Fruit fly (Drosophila melanogaster) whole organism, prepupa: ENCODE measurements around the gene mtTFB2.

Experiments used
- Blimp-1 ChIP-seq: fragments of 200-800 bp; sonication (Bioruptor generic); optimal IDR thresholded peaks from 3 replicates; lab custom pipeline; 2017; ENCODE audit warnings: missing biosample characterization, missing genetic modification characterization, mild to moderate bottlenecking, moderate library complexity, missing genetic modification reagents
- CG11294 ChIP-seq: fragments of 200-800 bp; sonication (Bioruptor generic); IDR thresholded peaks from 2 replicates; pipeline ENCODE4 v1.3.6; 2022; ENCODE audit warnings: missing biosample characterization, missing genetic modification characterization
- CG11762 ChIP-seq: fragments of 200-800 bp; sonication (Bioruptor generic); optimal IDR thresholded peaks from 3 replicates; lab custom pipeline; 2016; ENCODE audit warnings: missing biosample characterization, missing genetic modification characterization; ENCODE audit not compliant: insufficient read depth
- CG11902 ChIP-seq: fragments of 200-800 bp; sonication (Bioruptor generic); optimal IDR thresholded peaks from 3 replicates; lab custom pipeline; 2016; ENCODE audit warnings: missing biosample characterization, missing genetic modification characterization
- CG15336 ChIP-seq: fragments of 200-800 bp; sonication (Bioruptor generic); IDR thresholded peaks from 2 replicates; pipeline ENCODE4 v1.3.6; 2022; ENCODE audit warnings: missing biosample characterization, missing genetic modification characterization
- CG1621 ChIP-seq: fragments of 200-800 bp; sonication (Bioruptor generic); optimal IDR thresholded peaks from 3 replicates; lab custom pipeline; 2018; ENCODE audit warnings: missing biosample characterization, mild to moderate bottlenecking, missing genetic modification characterization
- CG3032 ChIP-seq: fragments of 200-800 bp; optimal IDR thresholded peaks from 2 replicates; lab custom pipeline; 2019; ENCODE audit warnings: missing biosample characterization, mild to moderate bottlenecking, missing genetic modification characterization, moderate library complexity
- CG34406 ChIP-seq: fragments of 200-800 bp; sonication (Bioruptor generic); optimal IDR thresholded peaks from 3 replicates; lab custom pipeline; 2016; ENCODE audit warnings: missing biosample characterization, missing genetic modification characterization
- CG6808 ChIP-seq: fragments of 200-800 bp; sonication (Bioruptor generic); optimal IDR thresholded peaks from 3 replicates; lab custom pipeline; 2017; ENCODE audit warnings: missing biosample characterization, missing genetic modification characterization, mild to moderate bottlenecking, moderate library complexity, missing genetic modification reagents
- CG8319 ChIP-seq: fragments of 200-800 bp; sonication (Bioruptor generic); optimal IDR thresholded peaks from 3 replicates; lab custom pipeline; 2016; ENCODE audit warnings: missing biosample characterization, missing genetic modification characterization
- CG8632 ChIP-seq: fragments of 200-800 bp; sonication (Bioruptor generic); optimal IDR thresholded peaks from 3 replicates; lab custom pipeline; 2016; ENCODE audit warnings: missing biosample characterization, missing genetic modification characterization
- Eip78C ChIP-seq: fragments of 200-800 bp; sonication (Bioruptor generic); peaks from one replicate; lab custom pipeline; 2016; ENCODE audit warnings: missing biosample characterization, missing genetic modification characterization
- Eip93F ChIP-seq: fragments of 200-800 bp; sonication (Bioruptor generic); optimal IDR thresholded peaks from 2 replicates; lab custom pipeline; 2016; ENCODE audit warnings: missing biosample characterization, mild to moderate bottlenecking, missing genetic modification characterization
- Ets96B ChIP-seq: fragments of 200-800 bp; optimal IDR thresholded peaks from 2 replicates; lab custom pipeline; 2019; ENCODE audit warnings: missing biosample characterization, mild to moderate bottlenecking, missing genetic modification characterization, moderate library complexity
- Smox ChIP-seq: fragments of 200-800 bp; sonication (Bioruptor generic); optimal IDR thresholded peaks from 3 replicates; lab custom pipeline; 2016; ENCODE audit warnings: missing biosample characterization, missing genetic modification characterization
- Sox102F ChIP-seq: fragments of 200-800 bp; sonication (Bioruptor generic); optimal IDR thresholded peaks from 2 replicates; lab custom pipeline; 2016; ENCODE audit warnings: missing biosample characterization, mild to moderate bottlenecking, missing genetic modification characterization
- Sox15 ChIP-seq: fragments of 200-800 bp; sonication (Bioruptor generic); optimal IDR thresholded peaks from 3 replicates; lab custom pipeline; 2016; ENCODE audit warnings: missing biosample characterization, missing genetic modification characterization
- achi ChIP-seq: fragments of 200-800 bp; sonication (Bioruptor generic); optimal IDR thresholded peaks from 3 replicates; lab custom pipeline; 2016; ENCODE audit warnings: missing biosample characterization, missing genetic modification characterization
- dac ChIP-seq: fragments of 200-800 bp; sonication (Bioruptor generic); optimal IDR thresholded peaks from 2 replicates; lab custom pipeline; 2017; ENCODE audit warnings: missing biosample characterization, mild to moderate bottlenecking, missing genetic modification characterization
- dsx ChIP-seq: fragments of 200-800 bp; optimal IDR thresholded peaks from 3 replicates; lab custom pipeline; 2019; ENCODE audit warnings: missing biosample characterization, mild to moderate bottlenecking, missing genetic modification characterization, moderate library complexity; ENCODE audit not compliant: poor library complexity, severe bottlenecking
- fd59A ChIP-seq: fragments of 200-800 bp; sonication (Bioruptor generic); optimal IDR thresholded peaks from 2 replicates; lab custom pipeline; 2017; ENCODE audit warnings: missing biosample characterization, mild to moderate bottlenecking, missing genetic modification characterization, missing genetic modification reagents
- fd85E ChIP-seq: fragments of 200-800 bp; sonication (Bioruptor generic); optimal IDR thresholded peaks from 3 replicates; lab custom pipeline; 2016; ENCODE audit warnings: missing biosample characterization, missing genetic modification characterization
- fkh ChIP-seq: fragments of 200-800 bp; sonication (Bioruptor generic); optimal IDR thresholded peaks from 3 replicates; lab custom pipeline; 2017; ENCODE audit warnings: missing biosample characterization, mild to moderate bottlenecking, missing genetic modification characterization, moderate library complexity
- lz ChIP-seq: fragments of 200-800 bp; sonication (Bioruptor generic); optimal IDR thresholded peaks from 3 replicates; lab custom pipeline; 2016; ENCODE audit warnings: missing biosample characterization, missing genetic modification characterization
- net ChIP-seq: fragments of 200-800 bp; sonication (Bioruptor generic); optimal IDR thresholded peaks from 3 replicates; lab custom pipeline; 2016; ENCODE audit warnings: missing biosample characterization, missing genetic modification characterization
- pdm3 ChIP-seq: fragments of 200-800 bp; sonication (Bioruptor generic); optimal IDR thresholded peaks from 3 replicates; lab custom pipeline; 2016; ENCODE audit warnings: missing biosample characterization, missing genetic modification characterization
- salr ChIP-seq, 2 experiments: fragments of 200-800 bp; sonication (Bioruptor generic); optimal IDR thresholded peaks; 3 replicates each; lab custom pipeline; 2016 to 2018; ENCODE audit warnings: missing biosample characterization in 2 of 2, missing genetic modification characterization in 2 of 2, mild to moderate bottlenecking in 1 of 2
- ss ChIP-seq, 2 experiments: fragments of 200-800 bp; sonication (Bioruptor generic); optimal IDR thresholded peaks; 2 replicates in 1 of 2; 3 replicates in 1 of 2; lab custom pipeline; 2017 to 2018; ENCODE audit warnings: mild to moderate bottlenecking in 2 of 2, missing biosample characterization in 2 of 2, missing genetic modification characterization in 2 of 2, moderate library complexity in 1 of 2
- svp ChIP-seq: fragments of 200-800 bp; sonication (Bioruptor generic); peaks from one replicate; lab custom pipeline; 2016; ENCODE audit warnings: missing biosample characterization, missing genetic modification characterization
- topi ChIP-seq: fragments of 200-800 bp; sonication (Bioruptor generic); optimal IDR thresholded peaks from 3 replicates; lab custom pipeline; 2016; ENCODE audit warnings: missing biosample characterization, missing genetic modification characterization
- vri ChIP-seq: fragments of 200-800 bp; sonication (Bioruptor generic); optimal IDR thresholded peaks from 3 replicates; lab custom pipeline; 2016; ENCODE audit warnings: missing biosample characterization, mild to moderate bottlenecking, missing genetic modification characterization

Gene mtTFB2

DNA sequence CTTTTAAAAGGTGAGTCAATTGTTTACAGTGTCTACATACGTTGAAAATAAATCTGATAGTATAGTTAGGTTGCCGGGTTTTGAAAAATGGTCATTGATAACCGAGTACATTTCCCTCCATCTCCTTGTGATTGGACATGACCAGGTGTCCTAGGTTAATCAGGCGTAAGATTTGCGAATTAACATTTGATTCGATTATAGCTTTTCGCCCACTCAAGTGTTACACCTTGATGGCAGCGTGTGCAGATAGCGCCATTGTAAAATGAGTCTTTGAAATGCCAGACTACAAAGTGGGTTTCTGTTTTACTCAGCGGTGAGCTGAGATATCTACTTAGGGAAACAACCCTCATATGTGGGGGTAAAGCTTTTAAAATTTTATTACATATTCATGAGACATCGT is 9.6 kb downstream of the mtTFB2 start:
- no peak for TF ChIP-seq Blimp-1 (GFP tag; lab: Kevin White, UChicago)
- peak; percentile 53 for TF ChIP-seq vri
- TF ChIP-seq CG11294 (GFP tag; lab: Robert Waterston, UW), result no peak

DNA sequence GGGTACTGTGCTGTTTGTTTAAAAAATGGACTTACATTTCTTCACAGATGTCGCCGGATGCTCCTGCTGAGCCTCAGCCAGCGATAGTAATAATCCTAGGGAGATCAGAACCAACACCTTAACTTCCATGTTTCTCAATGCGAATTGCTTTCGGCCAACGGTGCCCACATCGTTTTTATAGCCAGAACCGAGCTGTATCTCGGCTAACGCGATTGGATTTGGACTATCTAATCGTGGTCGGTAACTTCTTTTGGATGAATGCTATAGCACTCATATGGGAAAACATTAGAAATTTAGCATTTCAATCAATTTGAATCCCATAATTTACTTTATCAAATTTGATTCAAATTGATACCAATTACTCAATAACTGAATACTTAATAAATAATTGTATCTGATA is 10.6 kb downstream of the mtTFB2 start, which contains the start of gene Npc2d:
Npc2d (minus strand) TSS at position 133 of the 400 bp plus-strand sequence.
- TF ChIP-seq CG1621 (tag; lab: Kevin White, UChicago), result no peak
- TF ChIP-seq CG15336 (GFP tag; lab: Robert Waterston, UW), result no peak
- TF ChIP-seq CG8319 (GFP tag; lab: Kevin White, UChicago), result no peak
- no peak for TF ChIP-seq CG8632 (GFP tag; lab: Kevin White, UChicago)
- TF ChIP-seq CG11762, result no peak
- no peak for TF ChIP-seq Blimp-1 (GFP tag; lab: Kevin White, UChicago)
- TF ChIP-seq CG3032 (tag; lab: Kevin White, UChicago), result no peak
- no peak for TF ChIP-seq net (GFP tag; lab: Kevin White, UChicago)
- TF ChIP-seq achi (GFP tag; lab: Kevin White, UChicago), result no peak
- no peak for TF ChIP-seq svp (GFP tag; lab: Kevin White, UChicago)
- TF ChIP-seq pdm3 (GFP tag; lab: Kevin White, UChicago), result no peak

DNA sequence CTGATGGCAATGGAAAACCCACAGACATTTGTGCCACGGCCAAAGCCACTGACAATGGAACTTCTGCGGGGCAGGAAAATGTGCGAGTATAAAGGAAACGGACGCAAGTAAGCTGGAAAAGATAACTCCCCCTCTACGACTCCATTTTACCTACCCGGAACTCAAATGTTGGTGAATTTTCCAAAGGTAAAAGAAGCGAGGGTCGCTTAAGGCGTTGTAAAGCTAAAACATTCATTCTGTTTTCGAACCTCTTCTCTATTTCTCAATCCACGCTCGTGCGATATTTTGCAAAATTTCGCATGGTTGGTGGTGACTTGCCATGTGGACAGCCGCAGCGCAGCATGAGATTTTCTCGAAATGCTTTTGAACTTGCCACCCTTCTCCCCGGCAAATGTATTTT is 11.3 kb downstream of the mtTFB2 start:
- TF ChIP-seq lz (GFP tag; lab: Kevin White, UChicago) (no peak), dsx (GFP tag; lab: Kevin White, UChicago) (no peak), achi (GFP tag; lab: Kevin White, UChicago) (no peak), fkh (GFP tag; lab: Kevin White, UChicago) (no peak), ss (GFP tag; optimal IDR thresholded peaks at IDR 0.05; lab: Kevin White, UChicago) (no peak), fd85E (GFP tag; lab: Kevin White, UChicago) (no peak), Eip78C (no peak), CG11902 (GFP tag; lab: Kevin White, UChicago) (no peak), fd59A (no peak), Blimp-1 (GFP tag; lab: Kevin White, UChicago) (no peak), Ets96B (tag; lab: Kevin White, UChicago) (no peak), CG8632 (GFP tag; lab: Kevin White, UChicago) (no peak), Sox15 (GFP tag; lab: Kevin White, UChicago) (no peak), Sox102F (GFP tag; lab: Kevin White, UChicago) (no peak)

DNA sequence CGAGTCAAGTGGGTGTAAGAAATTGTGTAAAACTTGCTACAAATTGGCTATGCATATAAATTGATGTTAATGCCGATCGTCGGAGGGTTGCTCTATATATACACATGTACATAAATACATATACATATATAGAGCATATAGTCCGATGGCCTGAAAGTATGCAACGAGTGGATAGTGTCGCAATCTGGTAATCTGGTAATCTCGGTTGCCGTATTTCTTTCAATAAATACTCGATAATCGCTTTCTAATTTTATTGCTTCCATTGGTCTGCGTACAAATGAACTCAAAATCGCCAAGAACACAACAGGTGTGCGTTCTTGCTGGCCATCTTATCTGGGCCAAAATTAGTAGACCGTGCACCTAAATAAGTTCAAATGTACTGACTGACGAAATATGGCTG is 14.0 kb downstream of the mtTFB2 start:
- TF ChIP-seq topi (GFP tag; lab: Kevin White, UChicago) (no peak), pdm3 (GFP tag; lab: Kevin White, UChicago) (no peak), dsx (GFP tag; lab: Kevin White, UChicago) (no peak), CG34406 (GFP tag; lab: Kevin White, UChicago) (no peak), vri (peak; percentile 27)

- TF ChIP-seq salr (GFP tag; optimal IDR thresholded peaks at IDR 0.05; lab: Kevin White, UChicago) (no peak), CG6808 (GFP tag; lab: Kevin White, UChicago) (no peak), CG15336 (GFP tag; lab: Robert Waterston, UW) (no peak)
- TF ChIP-seq, all 60 proteins: peak for 0
These were observed 14.6 kb downstream of the mtTFB2 start, which contains the start of gene Npc2c for dm6 chr3R:10059952-10060351. Gene Npc2c, plus strand, starts transcription at chr3R:10060252.

DNA sequence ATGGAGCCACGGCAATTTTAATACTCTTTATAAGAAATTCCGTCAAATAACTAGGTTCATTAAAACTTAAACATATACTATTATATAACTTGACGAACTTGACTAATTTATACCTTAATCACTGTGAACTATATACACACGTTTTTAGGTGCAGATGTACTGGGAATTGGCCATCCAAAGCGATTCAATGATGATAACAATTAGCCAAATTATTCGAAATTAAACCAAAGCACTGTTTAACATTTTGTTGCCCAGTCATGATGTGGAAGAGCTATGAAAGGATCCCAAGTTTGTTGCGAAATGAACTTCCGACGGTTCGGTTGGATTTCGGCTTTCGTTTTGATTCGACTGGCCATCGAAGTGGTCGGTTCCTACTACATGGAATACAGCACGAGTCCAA is 16.9 kb downstream of the mtTFB2 start, which contains the start of gene CG33630:
CG33630 (plus strand) TSS at position 301 of the 400 bp plus-strand sequence.
- TF ChIP-seq Smox (GFP tag; lab: Kevin White, UChicago) (no peak), CG3032 (tag; lab: Kevin White, UChicago) (no peak), Eip93F (GFP tag; lab: Kevin White, UChicago) (no peak), dac (GFP tag; lab: Kevin White, UChicago) (no peak)
